Worm (Caenorhabditis elegans) whole organism, mixed stage, embryonic: Measurements from ENCODE around the gene srsx-3.

Source experiments
- ces-1 ChIP-seq: fragments of 150-350 bp; optimal IDR thresholded peaks from 2 replicates; lab custom pipeline; 2014; ENCODE audit warnings: missing biosample characterization, missing genetic modification reagents, missing genetic modification characterization
- cnd-1 ChIP-seq: fragments of 200-800 bp; sonication (Bioruptor generic); optimal IDR thresholded peaks from 2 replicates; lab custom pipeline; 2018; ENCODE audit warnings: mild to moderate bottlenecking, missing genetic modification characterization, missing compliant biosample characterization
- elt-1 ChIP-seq: sonication (generic microtip); optimal IDR thresholded peaks from 2 replicates; lab custom pipeline; 2017; ENCODE audit warnings: missing genetic modification characterization, mild to moderate bottlenecking, missing compliant biosample characterization, antibody characterized with exemption, moderate library complexity, borderline replicate concordance; ENCODE audit not compliant: insufficient read depth
- elt-3 ChIP-seq: fragments of 150-350 bp; optimal IDR thresholded peaks from 2 replicates; lab custom pipeline; 2014; ENCODE audit warnings: missing biosample characterization, missing genetic modification characterization
- flh-1 ChIP-seq: fragments of 200-800 bp; sonication (Bioruptor generic); optimal IDR thresholded peaks from 2 replicates; lab custom pipeline; 2018; ENCODE audit warnings: mild to moderate bottlenecking, missing genetic modification characterization, moderate library complexity, missing compliant biosample characterization
- lin-13 ChIP-seq: fragments of 150-350 bp; optimal IDR thresholded peaks from 2 replicates; lab custom pipeline; 2014; ENCODE audit warnings: missing biosample characterization, missing genetic modification characterization
- lsy-2 ChIP-seq: fragments of 150-350 bp; optimal IDR thresholded peaks from 2 replicates; lab custom pipeline; 2014; ENCODE audit warnings: missing biosample characterization, missing genetic modification characterization
- nhr-12 ChIP-seq: fragments of 150-350 bp; optimal IDR thresholded peaks from 2 replicates; lab custom pipeline; 2014; ENCODE audit warnings: missing biosample characterization, missing genetic modification characterization
- nhr-237 ChIP-seq: fragments of 150-350 bp; optimal IDR thresholded peaks from 2 replicates; lab custom pipeline; 2014; ENCODE audit warnings: missing biosample characterization, missing genetic modification characterization
- nhr-28 ChIP-seq: fragments of 150-350 bp; optimal IDR thresholded peaks from 2 replicates; lab custom pipeline; 2014; ENCODE audit warnings: missing biosample characterization, missing genetic modification characterization
- pha-4 ChIP-seq: fragments of 150-350 bp; optimal IDR thresholded peaks from 2 replicates; lab custom pipeline; 2018; ENCODE audit warnings: missing biosample characterization, missing genetic modification reagents, missing genetic modification characterization
- unc-62 ChIP-seq: fragments of 150-350 bp; optimal IDR thresholded peaks from 2 replicates; lab custom pipeline; 2014; ENCODE audit warnings: missing biosample characterization, missing genetic modification reagents, missing genetic modification characterization
- ztf-11 ChIP-seq: fragments of 150-350 bp; optimal IDR thresholded peaks from 2 replicates; lab custom pipeline; 2014; ENCODE audit warnings: missing biosample characterization, missing genetic modification characterization

DNA sequence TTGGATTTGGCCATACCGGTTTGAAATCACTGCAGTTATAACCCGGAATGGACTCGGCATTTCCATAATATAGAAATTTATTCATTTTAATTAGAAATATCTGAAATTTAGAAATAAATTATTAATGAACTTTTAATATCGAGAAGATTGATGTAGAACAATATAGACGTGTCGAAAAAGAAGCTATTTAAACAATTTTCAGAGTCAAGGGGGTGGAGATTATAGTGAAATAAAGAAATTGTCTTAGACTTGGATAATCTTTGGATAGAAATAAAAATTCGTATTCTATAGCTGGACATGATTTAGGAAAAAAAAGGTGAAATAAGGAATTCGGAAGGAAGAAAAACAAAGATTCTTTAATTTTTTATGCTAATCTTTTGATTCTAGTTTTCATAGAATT, 3.2 kb upstream of the srsx-3 start, which contains the start of gene srt-53:
- no peak for TF ChIP-seq nhr-12 (tag; lab: Kevin White, UChicago)
- TF ChIP-seq ztf-11 (tag; lab: Kevin White, UChicago): no peak
- TF ChIP-seq flh-1 (GFP tag; lab: Kevin White, UChicago): no peak
- no peak for TF ChIP-seq lin-13 (tag; lab: Kevin White, UChicago)
- TF ChIP-seq cnd-1 (tag; lab: Kevin White, UChicago): no peak
- TF ChIP-seq ces-1: no peak
- TF ChIP-seq nhr-28 (tag; lab: Kevin White, UChicago): no peak
- no peak for TF ChIP-seq pha-4 (tag; lab: Kevin White, UChicago)
- TF ChIP-seq nhr-237: no peak
- TF ChIP-seq unc-62 (GFP tag; lab: Kevin White, UChicago): no peak
- no peak for TF ChIP-seq elt-1 (tag; lab: Kevin White, UChicago)
- no peak for TF ChIP-seq lsy-2 (tag; lab: Kevin White, UChicago)
- TF ChIP-seq elt-3 (tag; lab: Kevin White, UChicago): no peak
